Fruit fly (Drosophila melanogaster): ENCODE data around the gene CG31463.

- no peak for TF ChIP-seq EcR (GFP tag; optimal IDR thresholded peaks at IDR 0.05)
- no peak for TF ChIP-seq CG13204 (GFP tag; optimal IDR thresholded peaks at IDR 0.05)
- TF ChIP-seq Pif1A (GFP tag; optimal IDR thresholded peaks at IDR 0.05), result no peak
- no peak for TF ChIP-seq CG8159 (tag; optimal IDR thresholded peaks at IDR 0.05)
- no peak for TF ChIP-seq CG10348 (GFP tag; IDR thresholded peaks at IDR 0.05)
- TF ChIP-seq CG12605 (GFP tag; IDR thresholded peaks at IDR 0.05), result no peak
- no peak for TF ChIP-seq CG4496 (GFP tag; IDR thresholded peaks at IDR 0.05)
- no peak for TF ChIP-seq CG32121 (GFP tag; IDR thresholded peaks at IDR 0.05)
- TF ChIP-seq Pif1B (GFP tag; optimal IDR thresholded peaks at IDR 0.05), result no peak
- no peak for TF ChIP-seq rn (GFP tag; IDR thresholded peaks at IDR 0.05)
- no peak for TF ChIP-seq D1 (tag; optimal IDR thresholded peaks at IDR 0.05)
- TF ChIP-seq CG15710 (tag; optimal IDR thresholded peaks at IDR 0.05), result no peak
- TF ChIP-seq fd96Ca (GFP tag; IDR thresholded peaks at IDR 0.05), result no peak
- TF ChIP-seq CG8301 (tag; optimal IDR thresholded peaks at IDR 0.05), result no peak
Observed at dm6 chr3R:8306927-8307261, 14.8 kb downstream of the CG31463 start.
